Worm (Caenorhabditis elegans) whole organism, L4 larva: ENCODE results near the gene pals-20.
A peak's percentile ranks its signal among the peaks of the same experiment; 100 is the strongest.

Experiments
- D1046.2 ChIP-seq: fragments of 200-800 bp; sonication (Bioruptor generic); IDR thresholded peaks from 2 replicates; pipeline ENCODE4 v1.3.6; 2022; ENCODE audit warnings: missing genetic modification characterization, missing compliant biosample characterization
- F49E8.2 ChIP-seq: sonication (generic microtip); optimal IDR thresholded peaks from 2 replicates; lab custom pipeline; 2016; ENCODE audit warnings: missing compliant biosample characterization, mild to moderate bottlenecking, missing genetic modification characterization, borderline replicate concordance
- T20F7.1 ChIP-seq: fragments of 200-800 bp; sonication (Bioruptor generic); optimal IDR thresholded peaks from 2 replicates; lab custom pipeline; 2018; ENCODE audit warnings: mild to moderate bottlenecking, missing genetic modification characterization, missing compliant biosample characterization
- Y105C5A.15 ChIP-seq: fragments of 200-800 bp; sonication (Bioruptor generic); IDR thresholded peaks from 2 replicates; pipeline ENCODE4 v1.3.6; 2022; ENCODE audit warnings: missing genetic modification characterization, missing compliant biosample characterization
- ZK546.5 ChIP-seq, 2 experiments: sonication (generic microtip); optimal IDR thresholded peaks; 2 replicates each; lab custom pipeline; 2017; ENCODE audit warnings: missing biosample characterization in 2 of 2, missing genetic modification characterization in 2 of 2
- aha-1 ChIP-seq: fragments of 150-350 bp; peaks from one replicate; lab custom pipeline; 2014; ENCODE audit warnings: missing biosample characterization, missing genetic modification characterization
- cey-2 ChIP-seq: sonication (generic microtip); optimal IDR thresholded peaks from 3 replicates; lab custom pipeline; 2017; ENCODE audit warnings: missing genetic modification characterization, mild to moderate bottlenecking, missing compliant biosample characterization, antibody characterized with exemption, borderline replicate concordance; ENCODE audit not compliant: insufficient read depth
- ctbp-1 ChIP-seq: fragments of 200-800 bp; sonication (Bioruptor generic); IDR thresholded peaks from 2 replicates; pipeline ENCODE4 v1.3.6; 2022; ENCODE audit warnings: missing genetic modification reagents, missing genetic modification characterization, missing compliant biosample characterization
- daf-12 ChIP-seq: fragments of 150-350 bp; optimal IDR thresholded peaks from 2 replicates; lab custom pipeline; 2014; ENCODE audit warnings: missing biosample characterization, missing genetic modification reagents, missing genetic modification characterization
- daf-16 ChIP-seq, 3 experiments: sonication (generic microtip); optimal IDR thresholded peaks; 2 replicates each; lab custom pipeline; 2016 to 2017; ENCODE audit warnings: missing genetic modification characterization in 3 of 3, missing genetic modification reagents in 3 of 3, mild to moderate bottlenecking in 2 of 3, missing compliant biosample characterization in 2 of 3, missing biosample characterization in 1 of 3, moderate library complexity in 1 of 3
- dmd-6 ChIP-seq: fragments of 200-800 bp; sonication (Bioruptor generic); IDR thresholded peaks from 2 replicates; pipeline ENCODE4 v1.3.6; 2022; ENCODE audit warnings: missing genetic modification reagents, missing genetic modification characterization, missing compliant biosample characterization
- dmd-8 ChIP-seq: fragments of 200-800 bp; sonication (Bioruptor generic); IDR thresholded peaks from 2 replicates; pipeline ENCODE4 v1.3.6; 2022; ENCODE audit warnings: missing genetic modification characterization, missing compliant biosample characterization
- duxl-1 ChIP-seq: sonication (generic microtip); optimal IDR thresholded peaks from 2 replicates; lab custom pipeline; 2016; ENCODE audit warnings: mild to moderate bottlenecking, missing genetic modification characterization, moderate library complexity, missing compliant biosample characterization; ENCODE audit not compliant: poor library complexity
- dve-1 ChIP-seq: sonication (generic microtip); optimal IDR thresholded peaks from 2 replicates; lab custom pipeline; 2017; ENCODE audit warnings: antibody characterized with exemption, mild to moderate bottlenecking, missing genetic modification characterization, missing compliant biosample characterization; ENCODE audit not compliant: insufficient read depth
- fkh-10 ChIP-seq: fragments of 150-350 bp; optimal IDR thresholded peaks from 2 replicates; lab custom pipeline; 2014; ENCODE audit warnings: missing biosample characterization, missing genetic modification reagents, missing genetic modification characterization
- fos-1 ChIP-seq: fragments of 150-350 bp; optimal IDR thresholded peaks from 2 replicates; lab custom pipeline; 2014; ENCODE audit warnings: missing biosample characterization, missing genetic modification characterization
- hlh-11 ChIP-seq: fragments of 200-800 bp; sonication (Bioruptor generic); optimal IDR thresholded peaks from 2 replicates; lab custom pipeline; 2018; ENCODE audit warnings: mild to moderate bottlenecking, missing genetic modification characterization, missing compliant biosample characterization
- hlh-30 ChIP-seq: sonication (generic microtip); optimal IDR thresholded peaks from 2 replicates; lab custom pipeline; 2017; ENCODE audit warnings: antibody characterized with exemption, mild to moderate bottlenecking, missing genetic modification characterization, missing compliant biosample characterization; ENCODE audit not compliant: insufficient read depth
- hmg-1.1 ChIP-seq: fragments of 200-800 bp; sonication (Bioruptor generic); IDR thresholded peaks from 2 replicates; pipeline ENCODE4 v1.3.6; 2022; ENCODE audit warnings: missing genetic modification reagents, missing genetic modification characterization, missing compliant biosample characterization
- lin-1 ChIP-seq: fragments of 200-800 bp; sonication (Bioruptor generic); IDR thresholded peaks from 2 replicates; pipeline ENCODE4 v1.3.6; 2022; ENCODE audit warnings: missing genetic modification reagents, missing genetic modification characterization, missing compliant biosample characterization
- lsy-2 ChIP-seq, 2 experiments: fragments of 150-350 bp in 1 of 2; sonication (generic microtip) in 1 of 2; optimal IDR thresholded peaks; 2 replicates each; lab custom pipeline; 2014 to 2017; ENCODE audit warnings: missing biosample characterization in 2 of 2, missing genetic modification characterization in 2 of 2
- mdl-1 ChIP-seq, 2 experiments: fragments of 150-350 bp in 1 of 2; sonication (generic microtip) in 1 of 2; optimal IDR thresholded peaks; 2 replicates each; lab custom pipeline; 2014 to 2017; ENCODE audit warnings: missing biosample characterization in 2 of 2, missing genetic modification characterization in 2 of 2
- mep-1 ChIP-seq: fragments of 150-350 bp; sonication (generic microtip); optimal IDR thresholded peaks from 3 replicates; lab custom pipeline; 2014; ENCODE audit warnings: missing biosample characterization, missing genetic modification characterization
- mes-2 ChIP-seq: sonication (generic microtip); optimal IDR thresholded peaks from 2 replicates; lab custom pipeline; 2016; ENCODE audit warnings: missing genotype, mild to moderate bottlenecking, missing genetic modification characterization, missing compliant biosample characterization; ENCODE audit not compliant: poor library complexity, severe bottlenecking
- nhr-11 ChIP-seq: fragments of 150-350 bp; optimal IDR thresholded peaks from 2 replicates; lab custom pipeline; 2014; ENCODE audit warnings: missing biosample characterization, missing genetic modification characterization
- nhr-237 ChIP-seq: sonication (generic microtip); optimal IDR thresholded peaks from 2 replicates; lab custom pipeline; 2017; ENCODE audit warnings: missing biosample characterization, missing genetic modification characterization
- nhr-25 ChIP-seq: sonication (generic microtip); optimal IDR thresholded peaks from 2 replicates; lab custom pipeline; 2017; ENCODE audit warnings: missing genetic modification characterization, mild to moderate bottlenecking, missing compliant biosample characterization, antibody characterized with exemption, moderate library complexity, borderline replicate concordance; ENCODE audit not compliant: insufficient read depth
- nhr-28 ChIP-seq: fragments of 150-350 bp; optimal IDR thresholded peaks from 2 replicates; lab custom pipeline; 2014; ENCODE audit warnings: missing biosample characterization, missing genetic modification characterization
- nhr-48 ChIP-seq: sonication (generic microtip); optimal IDR thresholded peaks from 2 replicates; lab custom pipeline; 2016; ENCODE audit warnings: mild to moderate bottlenecking, missing genetic modification characterization, missing compliant biosample characterization
- nhr-6 ChIP-seq: fragments of 150-350 bp; optimal IDR thresholded peaks from 2 replicates; lab custom pipeline; 2014; ENCODE audit warnings: missing biosample characterization, missing genetic modification characterization
- php-3 ChIP-seq: fragments of 200-800 bp; sonication (Bioruptor generic); IDR thresholded peaks from 2 replicates; pipeline ENCODE4 v1.3.6; 2022; ENCODE audit warnings: missing genetic modification reagents, missing genetic modification characterization, missing compliant biosample characterization
- pqm-1 ChIP-seq: sonication (generic microtip); optimal IDR thresholded peaks from 2 replicates; lab custom pipeline; 2017; ENCODE audit warnings: missing biosample characterization, missing genetic modification characterization
- set-16 ChIP-seq: fragments of 200-800 bp; sonication (Bioruptor generic); IDR thresholded peaks from 2 replicates; pipeline ENCODE4 v1.3.6; 2022; ENCODE audit warnings: missing genetic modification reagents, missing genetic modification characterization, missing compliant biosample characterization
- snpc-4 ChIP-seq: fragments of 150-350 bp; optimal IDR thresholded peaks from 2 replicates; lab custom pipeline; 2014; ENCODE audit warnings: missing biosample characterization, missing genetic modification characterization
- spr-3 ChIP-seq: fragments of 200-800 bp; sonication (Bioruptor generic); optimal IDR thresholded peaks from 2 replicates; lab custom pipeline; 2018; ENCODE audit warnings: mild to moderate bottlenecking, missing genetic modification characterization, missing compliant biosample characterization
- unc-62 ChIP-seq, 3 experiments: fragments of 150-350 bp in 1 of 3; sonication (generic microtip); optimal IDR thresholded peaks in 2 of 3; peaks in 1 of 3; 1 replicate in 1 of 3; 2 replicates in 2 of 3; lab custom pipeline; 2014 to 2017; ENCODE audit warnings: missing biosample characterization in 3 of 3, missing genetic modification characterization in 3 of 3, missing genetic modification reagents in 3 of 3, missing genotype in 1 of 3
- vab-7 ChIP-seq: fragments of 200-800 bp; sonication (Bioruptor generic); IDR thresholded peaks from 2 replicates; pipeline ENCODE4 v1.3.6; 2022; ENCODE audit warnings: missing genetic modification reagents, missing genetic modification characterization, missing compliant biosample characterization
- zag-1 ChIP-seq: fragments of 150-350 bp; optimal IDR thresholded peaks from 2 replicates; lab custom pipeline; 2014; ENCODE audit warnings: missing biosample characterization, missing genetic modification characterization
- zip-11 ChIP-seq: fragments of 200-800 bp; sonication (Bioruptor generic); IDR thresholded peaks from 2 replicates; pipeline ENCODE4 v1.3.6; 2022; ENCODE audit warnings: missing genetic modification characterization, missing compliant biosample characterization
- ztf-11 ChIP-seq: fragments of 150-350 bp; optimal IDR thresholded peaks from 2 replicates; lab custom pipeline; 2014; ENCODE audit warnings: missing biosample characterization, missing genetic modification characterization

The pals-20 gene

ce11 chrIII:1388274-1389058, at the start of gene pals-20:
Gene pals-20, minus strand, starts transcription at chrIII:1388324.
- TF ChIP-seq hlh-11 (tag; lab: Kevin White, UChicago) (peak; percentile 55), nhr-28 (tag; lab: Kevin White, UChicago) (peak; percentile 23), zip-11 (GFP tag; lab: Robert Waterston, UW) (no peak), hlh-30 (peak; percentile 26), ctbp-1 (GFP tag; lab: Robert Waterston, UW) (no peak), dmd-6 (peak; percentile 34; the same call in 1 of the 2 replicates), dve-1 (tag; lab: Kevin White, UChicago) (peak; percentile 70), hmg-1.1 (GFP tag; lab: Robert Waterston, UW) (no peak), daf-16 (GFP tag; optimal IDR thresholded peaks at IDR 0.05; lab: Kevin White, UChicago) (no peak), daf-16 (tag; optimal IDR thresholded peaks at IDR 0.05; lab: Kevin White, UChicago) (peak; percentile 59), unc-62 (GFP tag; optimal IDR thresholded peaks at IDR 0.05 in 1 of 2; lab: Kevin White, UChicago) (peak in 1 of 2 experiments; percentile 82), unc-62 (tag; optimal IDR thresholded peaks at IDR 0.05; lab: Kevin White, UChicago) (no peak), pqm-1 (tag; lab: Kevin White, UChicago) (peak; percentile 1)

- 0 out of 2 replicates have a peak, but pooled peaks have one; percentile 40 for TF ChIP-seq hmg-1.1 (GFP tag; lab: Robert Waterston, UW)
- TF ChIP-seq ZK546.5 (tag; optimal IDR thresholded peaks at IDR 0.05; lab: Kevin White, UChicago): no peak
- peak; percentile 80 for TF ChIP-seq set-16 (GFP tag; lab: Robert Waterston, UW)
- peak; percentile 24 for TF ChIP-seq aha-1
- no peak for TF ChIP-seq php-3 (GFP tag; lab: Robert Waterston, UW)
- TF ChIP-seq mdl-1 (tag; optimal IDR thresholded peaks at IDR 0.05; lab: Kevin White, UChicago): no peak
- no peak for TF ChIP-seq hlh-30
- no peak for TF ChIP-seq D1046.2 (GFP tag; lab: Robert Waterston, UW)
- TF ChIP-seq daf-16 (GFP tag; optimal IDR thresholded peaks at IDR 0.05; lab: Kevin White, UChicago): no peak
- TF ChIP-seq daf-16 (tag; optimal IDR thresholded peaks at IDR 0.05; lab: Kevin White, UChicago): no peak
- TF ChIP-seq Y105C5A.15: no peak
- peak in 1 of 2 experiments; percentile 55 for TF ChIP-seq lsy-2 (tag; optimal IDR thresholded peaks at IDR 0.05; lab: Kevin White, UChicago)
- no peak for TF ChIP-seq vab-7 (GFP tag; lab: Robert Waterston, UW)
- no peak for TF ChIP-seq nhr-237 (tag; lab: Kevin White, UChicago)
- no peak for TF ChIP-seq daf-12
- no peak for TF ChIP-seq spr-3 (GFP tag; lab: Kevin White, UChicago)
- TF ChIP-seq nhr-48 (tag; lab: Kevin White, UChicago): no peak
- TF ChIP-seq, all 104 proteins: peak for 4
Observed at ce11 chrIII:1436738-1437137, 48.6 kb upstream of the pals-20 start.

ce11 chrIII:1429920-1430437, 41.9 kb upstream of the pals-20 start:
- TF ChIP-seq mes-2 (no peak), ztf-11 (tag; lab: Kevin White, UChicago) (no peak), ctbp-1 (GFP tag; lab: Robert Waterston, UW) (no peak), zag-1 (no peak), dmd-8 (GFP tag; lab: Robert Waterston, UW) (no peak), duxl-1 (tag; lab: Kevin White, UChicago) (no peak), F49E8.2 (no peak), T20F7.1 (GFP tag; lab: Kevin White, UChicago) (no peak), mep-1 (tag; lab: Kevin White, UChicago) (peak; percentile 10), nhr-6 (tag; lab: Kevin White, UChicago) (no peak), lin-1 (GFP tag; lab: Robert Waterston, UW) (no peak), cey-2 (tag; lab: Kevin White, UChicago) (no peak), hlh-30 (peak; percentile 9), nhr-11 (tag; lab: Kevin White, UChicago) (no peak), fos-1 (tag; lab: Kevin White, UChicago) (no peak), hmg-1.1 (GFP tag; lab: Robert Waterston, UW) (peak; percentile 61), fkh-10 (GFP tag; lab: Kevin White, UChicago) (peak; percentile 11), nhr-25 (no peak), lsy-2 (tag; optimal IDR thresholded peaks at IDR 0.05; lab: Kevin White, UChicago) (peak in 1 of 2 experiments; percentile 7), snpc-4 (no peak)
